Fruit fly (Drosophila melanogaster): ENCODE measurements around the gene Amt.

Gene Amt

DNA sequence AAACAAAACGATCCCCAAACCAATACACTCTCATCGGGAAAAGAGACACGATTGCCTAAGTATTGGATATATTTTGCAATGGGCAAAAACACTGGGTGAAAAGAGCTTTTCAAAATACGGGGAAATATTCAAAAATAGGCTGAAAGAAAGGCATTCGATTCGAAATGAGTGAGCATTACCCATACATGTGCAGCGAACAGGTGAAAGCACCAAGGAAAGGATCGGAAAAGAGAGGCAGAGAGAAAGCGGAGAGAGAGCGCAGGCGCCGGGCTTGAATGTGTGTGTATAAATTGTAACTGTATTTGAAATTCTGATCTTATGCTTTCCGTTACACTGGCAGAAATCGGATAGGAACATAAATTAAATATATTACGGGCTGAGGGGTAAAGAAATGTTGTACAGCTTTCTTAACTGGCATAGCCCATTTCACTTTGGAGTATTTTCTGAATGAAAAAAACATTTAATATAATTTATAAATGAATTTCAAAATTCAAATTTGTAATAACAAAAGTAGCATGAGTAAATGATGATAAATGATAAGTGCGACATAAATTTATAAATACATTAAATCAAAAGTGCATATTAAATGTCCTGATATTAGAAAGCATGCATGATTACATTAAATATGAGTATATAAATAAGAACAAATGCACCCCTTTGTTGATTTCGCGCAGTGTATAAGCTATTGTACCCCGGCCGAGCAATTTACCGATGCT lies 31.8 kb upstream of the Amt start:
- no peak for TF ChIP-seq Mio (GFP tag; optimal IDR thresholded peaks at IDR 0.05)
- TF ChIP-seq GATAd (GFP tag; optimal IDR thresholded peaks at IDR 0.05) = no peak
- peak in 1 of 2 experiments; percentile 63 for TF ChIP-seq foxo (GFP tag; optimal IDR thresholded peaks at IDR 0.05)
- TF ChIP-seq fru (GFP tag; optimal IDR thresholded peaks at IDR 0.05) = peak; percentile 65
- peak; percentile 56 for TF ChIP-seq psq (GFP tag; optimal IDR thresholded peaks at IDR 0.05)
- no peak for TF ChIP-seq Abd-B (GFP tag; optimal IDR thresholded peaks at IDR 0.05)
- TF ChIP-seq HLH106 (tag; optimal IDR thresholded peaks at IDR 0.05) = peak; percentile 66
- TF ChIP-seq Hr78 (GFP tag; optimal IDR thresholded peaks at IDR 0.05) = no peak
- peak; percentile 20 for TF ChIP-seq sv (GFP tag; optimal IDR thresholded peaks at IDR 0.05)
- no peak for TF ChIP-seq Hnf4 (GFP tag; optimal IDR thresholded peaks at IDR 0.05)
- no peak for TF ChIP-seq Dfd (GFP tag; optimal IDR thresholded peaks at IDR 0.05)
- peak; percentile 51 for TF ChIP-seq dmrt93B (GFP tag; optimal IDR thresholded peaks at IDR 0.05)
- no peak for TF ChIP-seq pan (optimal IDR thresholded peaks at IDR 0.05)
- peak; percentile 46 for TF ChIP-seq rgr (GFP tag; optimal IDR thresholded peaks at IDR 0.05)
- TF ChIP-seq Hr83 (GFP tag; optimal IDR thresholded peaks at IDR 0.05; ENCODE audit: poor library complexity, severe bottlenecking) = no peak
- no peak for TF ChIP-seq Myc (optimal IDR thresholded peaks at IDR 0.05)
- peak; percentile 71 for TF ChIP-seq Sp1 (GFP tag; optimal IDR thresholded peaks at IDR 0.05)
- TF ChIP-seq CG32264 (GFP tag; optimal IDR thresholded peaks at IDR 0.05) = no peak
- no peak for TF ChIP-seq dsf (GFP tag; optimal IDR thresholded peaks at IDR 0.05; ENCODE audit: borderline replicate concordance)
- no peak for TF ChIP-seq dl (GFP tag; optimal IDR thresholded peaks at IDR 0.05; ENCODE audit: insufficient read depth in 1 of 2, partially characterized antibody in 2 of 2)
- no peak for TF ChIP-seq CG9705 (GFP tag; optimal IDR thresholded peaks at IDR 0.05)
- no peak for TF ChIP-seq usp (GFP tag; optimal IDR thresholded peaks at IDR 0.05)
- TF ChIP-seq OdsH (GFP tag; optimal IDR thresholded peaks at IDR 0.05) = peak; percentile 60
- TF ChIP-seq Rel (GFP tag; optimal IDR thresholded peaks at IDR 0.05) = no peak
- no peak for TF ChIP-seq Rel (tag; optimal IDR thresholded peaks at IDR 0.05)
- no peak for TF ChIP-seq CrebA (GFP tag; optimal IDR thresholded peaks at IDR 0.05; ENCODE audit: borderline replicate concordance)
- TF ChIP-seq tai (GFP tag; optimal IDR thresholded peaks at IDR 0.05) = no peak
- TF ChIP-seq jim (GFP tag; optimal IDR thresholded peaks at IDR 0.05) = no peak
- TF ChIP-seq Dif (GFP tag; optimal IDR thresholded peaks at IDR 0.05; ENCODE audit: partially characterized antibody) = peak; percentile 23
- TF ChIP-seq h (GFP tag; optimal IDR thresholded peaks at IDR 0.05) = peak; percentile 45
- TF ChIP-seq ey (GFP tag; optimal IDR thresholded peaks at IDR 0.05) = peak; percentile 34
- TF ChIP-seq Vsx2 (GFP tag; optimal IDR thresholded peaks at IDR 0.05; ENCODE audit: partially characterized antibody) = no peak
- TF ChIP-seq br (GFP tag; optimal IDR thresholded peaks at IDR 0.05) = peak; percentile 33
- no peak for TF ChIP-seq lola (GFP tag; optimal IDR thresholded peaks at IDR 0.05)
- no peak for TF ChIP-seq Jra (GFP tag; optimal IDR thresholded peaks at IDR 0.05)
- no peak for TF ChIP-seq N (GFP tag; optimal IDR thresholded peaks at IDR 0.05)
- TF ChIP-seq woc (GFP tag; optimal IDR thresholded peaks at IDR 0.05) = peak; percentile 24
- no peak for TF ChIP-seq brk (GFP tag; optimal IDR thresholded peaks at IDR 0.05)
- TF ChIP-seq sage (GFP tag; optimal IDR thresholded peaks at IDR 0.05) = peak; percentile 16

DNA sequence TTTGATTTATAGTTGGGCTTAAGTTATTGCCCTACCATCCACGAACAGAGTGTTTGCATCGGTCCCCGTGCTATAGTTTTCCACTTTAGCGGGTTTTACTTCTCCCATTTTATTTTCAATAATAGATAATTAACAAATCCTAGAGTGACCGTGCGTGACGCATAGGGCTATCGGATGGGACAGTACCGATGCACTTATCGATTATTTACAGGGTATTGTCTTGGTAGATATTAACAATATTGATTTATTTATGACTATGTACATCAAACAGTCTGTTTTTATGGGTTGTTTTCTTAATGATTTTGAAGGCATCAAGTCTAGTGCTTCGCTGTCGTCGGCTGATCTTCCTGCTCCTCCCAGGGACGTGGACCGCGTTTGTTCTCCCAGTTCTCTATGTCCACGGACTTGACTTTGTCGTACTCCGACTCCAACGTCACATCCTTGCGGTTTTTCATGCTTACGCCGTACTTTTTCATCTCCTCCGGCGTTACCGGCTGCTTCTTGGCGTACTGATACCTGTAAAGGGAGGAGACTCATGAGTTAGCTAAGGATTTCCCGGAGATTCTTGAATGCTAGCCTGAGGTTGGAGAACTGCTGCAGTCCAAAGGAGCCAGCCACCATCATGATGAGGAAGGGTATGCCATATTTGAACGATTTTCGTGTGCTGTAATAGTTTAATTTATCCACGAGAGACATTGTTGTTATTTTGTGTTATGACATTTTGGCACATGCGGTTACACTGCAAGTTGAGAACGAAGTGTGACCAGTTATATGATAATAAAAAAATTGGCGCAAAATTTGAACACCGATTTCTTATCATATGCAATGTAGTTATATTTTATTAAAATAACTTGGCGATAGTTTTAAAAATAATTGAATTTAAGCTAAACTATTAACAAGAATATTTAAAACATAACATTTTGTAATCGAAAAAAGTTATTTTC lies 29.3 kb upstream of the Amt start, which contains the start of the genes MRG15 and Tm1:
Gene MRG15, minus strand, starts transcription at position 184 of the 944 bp plus-strand sequence.
Gene Tm1, plus strand, starts transcription at position 295 of the 944 bp plus-strand sequence.
- TF ChIP-seq Hnf4 (GFP tag; optimal IDR thresholded peaks at IDR 0.05) = peak; percentile 5
- TF ChIP-seq dsf (GFP tag; optimal IDR thresholded peaks at IDR 0.05; ENCODE audit: borderline replicate concordance) = no peak
- TF ChIP-seq psq (GFP tag; optimal IDR thresholded peaks at IDR 0.05) = no peak
- TF ChIP-seq sv (GFP tag; optimal IDR thresholded peaks at IDR 0.05) = no peak
- TF ChIP-seq rgr (GFP tag; optimal IDR thresholded peaks at IDR 0.05) = peak; percentile 60
- no peak for TF ChIP-seq Rel (GFP tag; optimal IDR thresholded peaks at IDR 0.05)
- TF ChIP-seq Rel (tag; optimal IDR thresholded peaks at IDR 0.05) = peak; percentile 1
- TF ChIP-seq Dif (GFP tag; optimal IDR thresholded peaks at IDR 0.05; ENCODE audit: partially characterized antibody) = no peak

Measured in whole organism, wandering third instar larva.